Worm (Caenorhabditis elegans) whole organism, L2 larva: Measurements from ENCODE around the gene Y38E10A.34.
A peak's percentile ranks its signal among the peaks of the same experiment; 100 is the strongest.

Source experiments
- C34F6.9 ChIP-seq: fragments of 150-350 bp; optimal IDR thresholded peaks from 2 replicates; lab custom pipeline; 2014; ENCODE audit warnings: missing biosample characterization, missing genetic modification characterization
- F13H6.1 ChIP-seq: sonication (generic microtip); optimal IDR thresholded peaks from 2 replicates; lab custom pipeline; 2016; ENCODE audit warnings: missing genetic modification characterization, missing compliant biosample characterization
- R02D3.7 ChIP-seq: fragments of 150-350 bp; optimal IDR thresholded peaks from 2 replicates; lab custom pipeline; 2014; ENCODE audit warnings: missing biosample characterization, missing genetic modification characterization
- Y55F3AM.14 ChIP-seq: fragments of 200-800 bp; sonication (Bioruptor generic); optimal IDR thresholded peaks from 2 replicates; lab custom pipeline; 2018; ENCODE audit warnings: mild to moderate bottlenecking, missing genetic modification characterization, missing compliant biosample characterization
- ZK546.5 ChIP-seq: sonication (generic microtip); optimal IDR thresholded peaks from 2 replicates; lab custom pipeline; 2017; ENCODE audit warnings: missing biosample characterization, missing genetic modification characterization
- alr-1 ChIP-seq: fragments of 150-350 bp; optimal IDR thresholded peaks from 2 replicates; lab custom pipeline; 2014; ENCODE audit warnings: missing biosample characterization, missing genetic modification characterization
- aly-2 ChIP-seq: fragments of 150-350 bp; optimal IDR thresholded peaks from 2 replicates; lab custom pipeline; 2014; ENCODE audit warnings: missing biosample characterization, missing genetic modification characterization
- ama-1 ChIP-seq: fragments of 150-350 bp; optimal IDR thresholded peaks from 2 replicates; lab custom pipeline; 2018; ENCODE audit warnings: inconsistent platforms
- ceh-16 ChIP-seq: fragments of 150-350 bp; optimal IDR thresholded peaks from 2 replicates; lab custom pipeline; 2014; ENCODE audit warnings: missing biosample characterization, missing genetic modification characterization
- crh-2 ChIP-seq: sonication (generic microtip); optimal IDR thresholded peaks from 2 replicates; lab custom pipeline; 2017; ENCODE audit warnings: missing biosample characterization, missing genetic modification characterization
- egl-27 ChIP-seq: sonication (generic microtip); optimal IDR thresholded peaks from 3 replicates; lab custom pipeline; 2017; ENCODE audit warnings: missing biosample characterization, missing genetic modification reagents, missing genetic modification characterization
- elt-1 ChIP-seq: fragments of 150-350 bp; optimal IDR thresholded peaks from 2 replicates; lab custom pipeline; 2014; ENCODE audit warnings: missing biosample characterization, missing genetic modification characterization
- fos-1 ChIP-seq: fragments of 150-350 bp; optimal IDR thresholded peaks from 2 replicates; lab custom pipeline; 2014; ENCODE audit warnings: missing biosample characterization, missing genetic modification characterization
- gmeb-1 ChIP-seq: fragments of 150-350 bp; optimal IDR thresholded peaks from 2 replicates; lab custom pipeline; 2014; ENCODE audit warnings: missing biosample characterization, missing genetic modification characterization
- lin-11 ChIP-seq: fragments of 150-350 bp; sonication (generic microtip); optimal IDR thresholded peaks from 2 replicates; lab custom pipeline; 2014; ENCODE audit warnings: missing biosample characterization, missing genetic modification characterization, inconsistent platforms, mixed read lengths
- lin-13 ChIP-seq: fragments of 150-350 bp; optimal IDR thresholded peaks from 2 replicates; lab custom pipeline; 2014; ENCODE audit warnings: missing biosample characterization, missing genetic modification reagents, missing genetic modification characterization
- lin-39 ChIP-seq: fragments of 150-350 bp; optimal IDR thresholded peaks from 2 replicates; lab custom pipeline; 2014; ENCODE audit warnings: missing biosample characterization, missing genetic modification reagents, missing genetic modification characterization
- lsy-2 ChIP-seq, 2 experiments: fragments of 150-350 bp in 1 of 2; sonication (generic microtip) in 1 of 2; optimal IDR thresholded peaks; 2 replicates each; lab custom pipeline; 2014 to 2017; ENCODE audit warnings: missing biosample characterization in 2 of 2, missing genetic modification characterization in 2 of 2
- nhr-10 ChIP-seq: sonication (generic microtip); optimal IDR thresholded peaks from 2 replicates; lab custom pipeline; 2017; ENCODE audit warnings: missing biosample characterization, missing genetic modification characterization
- nhr-11 ChIP-seq: fragments of 150-350 bp; optimal IDR thresholded peaks from 2 replicates; lab custom pipeline; 2014; ENCODE audit warnings: missing biosample characterization, missing genetic modification characterization
- nhr-12 ChIP-seq: fragments of 150-350 bp; optimal IDR thresholded peaks from 2 replicates; lab custom pipeline; 2014; ENCODE audit warnings: missing biosample characterization, missing genetic modification characterization
- nhr-129 ChIP-seq: fragments of 150-350 bp; optimal IDR thresholded peaks from 2 replicates; lab custom pipeline; 2014; ENCODE audit warnings: missing biosample characterization, missing genetic modification characterization
- nhr-21 ChIP-seq: fragments of 150-350 bp; optimal IDR thresholded peaks from 2 replicates; lab custom pipeline; 2014; ENCODE audit warnings: missing biosample characterization, missing genetic modification characterization
- nhr-23 ChIP-seq: fragments of 150-350 bp; optimal IDR thresholded peaks from 2 replicates; lab custom pipeline; 2014; ENCODE audit warnings: missing biosample characterization, missing genetic modification reagents, missing genetic modification characterization
- nhr-237 ChIP-seq: fragments of 150-350 bp; optimal IDR thresholded peaks from 2 replicates; lab custom pipeline; 2014; ENCODE audit warnings: missing biosample characterization, missing genetic modification characterization
- nhr-25 ChIP-seq: fragments of 150-350 bp; sonication (generic microtip); optimal IDR thresholded peaks from 3 replicates; lab custom pipeline; 2014; ENCODE audit warnings: missing biosample characterization, missing genetic modification characterization
- nhr-6 ChIP-seq: fragments of 150-350 bp; optimal IDR thresholded peaks from 2 replicates; lab custom pipeline; 2014; ENCODE audit warnings: missing biosample characterization, missing genetic modification characterization
- nhr-77 ChIP-seq: fragments of 150-350 bp; optimal IDR thresholded peaks from 2 replicates; lab custom pipeline; 2014; ENCODE audit warnings: missing biosample characterization, missing genetic modification characterization
- peb-1 ChIP-seq: fragments of 150-350 bp; optimal IDR thresholded peaks from 2 replicates; lab custom pipeline; 2014; ENCODE audit warnings: missing biosample characterization, missing genetic modification characterization
- sem-4 ChIP-seq: fragments of 150-350 bp; optimal IDR thresholded peaks from 2 replicates; lab custom pipeline; 2014; ENCODE audit warnings: missing biosample characterization, missing genetic modification reagents, missing genetic modification characterization
- sma-3 ChIP-seq: sonication (generic microtip); optimal IDR thresholded peaks from 2 replicates; lab custom pipeline; 2016; ENCODE audit warnings: missing genetic modification reagents, missing genetic modification characterization, missing compliant biosample characterization
- sma-9 ChIP-seq, 2 experiments: fragments of 150-350 bp in 1 of 2; sonication (generic microtip) in 1 of 2; optimal IDR thresholded peaks; 2 replicates each; lab custom pipeline; 2014 to 2016; ENCODE audit warnings: missing genetic modification characterization in 2 of 2, mild to moderate bottlenecking in 1 of 2, missing biosample characterization in 1 of 2, missing compliant biosample characterization in 1 of 2, missing genetic modification reagents in 1 of 2, moderate library complexity in 1 of 2
- snpc-4 ChIP-seq: fragments of 150-350 bp; optimal IDR thresholded peaks from 2 replicates; lab custom pipeline; 2014; ENCODE audit warnings: missing biosample characterization, missing genetic modification characterization
- unc-55 ChIP-seq: fragments of 150-350 bp; sonication (generic microtip); optimal IDR thresholded peaks from 3 replicates; lab custom pipeline; 2014; ENCODE audit warnings: missing biosample characterization, missing genetic modification reagents, missing genetic modification characterization
- unc-62 ChIP-seq: fragments of 150-350 bp; optimal IDR thresholded peaks from 2 replicates; lab custom pipeline; 2014; ENCODE audit warnings: missing biosample characterization, missing genetic modification reagents, missing genetic modification characterization
- zag-1 ChIP-seq: fragments of 150-350 bp; optimal IDR thresholded peaks from 2 replicates; lab custom pipeline; 2014; ENCODE audit warnings: missing biosample characterization, missing genetic modification characterization
- ztf-1 ChIP-seq: fragments of 200-800 bp; sonication (Bioruptor generic); conservative IDR thresholded peaks from 2 replicates; pipeline ENCODE4 v1.3.6; 2022; ENCODE audit warnings: missing genetic modification characterization, missing compliant biosample characterization
- ztf-11 ChIP-seq: sonication (generic microtip); optimal IDR thresholded peaks from 2 replicates; lab custom pipeline; 2017; ENCODE audit warnings: missing biosample characterization, missing genetic modification characterization
- ztf-4 ChIP-seq: fragments of 150-350 bp; optimal IDR thresholded peaks from 2 replicates; lab custom pipeline; 2014; ENCODE audit warnings: missing biosample characterization, missing genetic modification characterization

The Y38E10A.34 gene

ce11 chrII:12615413-12615812 is 15.6 kb upstream of the Y38E10A.34 start:
- TF ChIP-seq lsy-2 (tag; optimal IDR thresholded peaks at IDR 0.05; lab: Kevin White, UChicago) = no peak
- TF ChIP-seq sma-9 (GFP tag; optimal IDR thresholded peaks at IDR 0.05; lab: Kevin White, UChicago) = peak; percentile 94
- TF ChIP-seq sma-9 (tag; optimal IDR thresholded peaks at IDR 0.05; lab: Kevin White, UChicago) = no peak
- peak; percentile 42 for TF ChIP-seq sma-3 (GFP tag; lab: Kevin White, UChicago)

ce11 chrII:12616081-12616480 is 14.9 kb upstream of the Y38E10A.34 start, which contains the start of gene nspe-6:
nspe-6 (minus strand) TSS chrII:12616181.
- no peak for TF ChIP-seq fos-1 (tag; lab: Kevin White, UChicago)
- TF ChIP-seq crh-2 (tag; lab: Kevin White, UChicago) = no peak
- no peak for TF ChIP-seq F13H6.1
- no peak for TF ChIP-seq ztf-11 (tag; lab: Kevin White, UChicago)
- no peak for TF ChIP-seq gmeb-1 (tag; lab: Kevin White, UChicago)
- TF ChIP-seq nhr-129 (tag; lab: Kevin White, UChicago) = no peak
- TF ChIP-seq peb-1 = no peak
- TF ChIP-seq Y55F3AM.14 = no peak
- TF ChIP-seq unc-55 (GFP tag; lab: Kevin White, UChicago) = no peak
- no peak for TF ChIP-seq ztf-1 (GFP tag; lab: Robert Waterston, UW)
- no peak for TF ChIP-seq nhr-12 (tag; lab: Kevin White, UChicago)

- TF ChIP-seq nhr-25 (tag; lab: Kevin White, UChicago) (no peak), unc-62 (GFP tag; lab: Kevin White, UChicago) (no peak), ZK546.5 (tag; lab: Kevin White, UChicago) (no peak), nhr-6 (no peak), R02D3.7 (tag; lab: Kevin White, UChicago) (no peak)
Observed at ce11 chrII:12617586-12617985, 13.4 kb upstream of the Y38E10A.34 start, which contains the start of gene nspe-3. nspe-3 (plus strand) TSS chrII:12617886.

ce11 chrII:12619288-12619687 is 11.7 kb upstream of the Y38E10A.34 start, which contains the start of gene nspe-2:
nspe-2 (minus strand) TSS chrII:12619388.
- TF ChIP-seq lin-11 = no peak
- no peak for TF ChIP-seq nhr-25 (tag; lab: Kevin White, UChicago)
- no peak for TF ChIP-seq C34F6.9 (tag; lab: Kevin White, UChicago)
- TF ChIP-seq Y55F3AM.14 = no peak
- TF ChIP-seq, all 48 proteins: peak for 0

ce11 chrII:12620764-12621163 is 10.2 kb upstream of the Y38E10A.34 start, which contains the start of gene nspe-1:
nspe-1 (minus strand) TSS chrII:12620864.
- no peak for TF ChIP-seq egl-27 (tag; lab: Kevin White, UChicago)
- TF ChIP-seq crh-2 (tag; lab: Kevin White, UChicago) = no peak
- no peak for TF ChIP-seq ZK546.5 (tag; lab: Kevin White, UChicago)
- TF ChIP-seq nhr-237 (tag; lab: Kevin White, UChicago) = no peak
- TF ChIP-seq nhr-6 = no peak
- TF ChIP-seq sem-4 = no peak
- no peak for TF ChIP-seq unc-62 (GFP tag; lab: Kevin White, UChicago)
- no peak for TF ChIP-seq ztf-11 (tag; lab: Kevin White, UChicago)
- TF ChIP-seq lin-39 (tag; lab: Kevin White, UChicago) = no peak
- TF ChIP-seq unc-55 (GFP tag; lab: Kevin White, UChicago) = no peak
- TF ChIP-seq nhr-11 (tag; lab: Kevin White, UChicago) = no peak
- TF ChIP-seq gmeb-1 (tag; lab: Kevin White, UChicago) = no peak
- no peak for TF ChIP-seq ceh-16 (tag; lab: Kevin White, UChicago)
- TF ChIP-seq lsy-2 (tag; optimal IDR thresholded peaks at IDR 0.05; lab: Kevin White, UChicago) = no peak
- TF ChIP-seq nhr-12 (tag; lab: Kevin White, UChicago) = no peak
- TF ChIP-seq snpc-4 (tag; lab: Kevin White, UChicago) = no peak
- TF ChIP-seq aly-2 (tag; lab: Kevin White, UChicago) = no peak
- TF ChIP-seq, all 48 proteins: peak for 0

ce11 chrII:12621908-12622566 is 9.0 kb upstream of the Y38E10A.34 start, which contains the start of gene nspe-8:
nspe-8 (minus strand) TSS chrII:12621958.
- TF ChIP-seq lin-39 (tag; lab: Kevin White, UChicago) (no peak), F13H6.1 (no peak), snpc-4 (tag; lab: Kevin White, UChicago) (no peak), fos-1 (tag; lab: Kevin White, UChicago) (peak; percentile 10), elt-1 (no peak), nhr-10 (no peak), nhr-21 (tag; lab: Kevin White, UChicago) (peak; percentile 86), ztf-11 (tag; lab: Kevin White, UChicago) (no peak), aly-2 (tag; lab: Kevin White, UChicago) (no peak), gmeb-1 (tag; lab: Kevin White, UChicago) (peak; percentile 50), Y55F3AM.14 (no peak), crh-2 (tag; lab: Kevin White, UChicago) (no peak), nhr-237 (tag; lab: Kevin White, UChicago) (no peak), nhr-77 (no peak), zag-1 (tag; lab: Kevin White, UChicago) (no peak), ztf-4 (tag; lab: Kevin White, UChicago) (no peak), nhr-25 (tag; lab: Kevin White, UChicago) (peak; percentile 68), sma-3 (GFP tag; lab: Kevin White, UChicago) (peak; percentile 82), sem-4 (no peak), lin-13 (GFP tag; lab: Kevin White, UChicago) (no peak), alr-1 (no peak), lin-11 (no peak), R02D3.7 (tag; lab: Kevin White, UChicago) (no peak), nhr-23 (tag; lab: Kevin White, UChicago) (no peak), ama-1 (lab: Kevin White, UChicago) (no peak)
